Worm (Caenorhabditis elegans): Measurements from ENCODE around the gene B0507.8.

The B0507.8 gene

DNA sequence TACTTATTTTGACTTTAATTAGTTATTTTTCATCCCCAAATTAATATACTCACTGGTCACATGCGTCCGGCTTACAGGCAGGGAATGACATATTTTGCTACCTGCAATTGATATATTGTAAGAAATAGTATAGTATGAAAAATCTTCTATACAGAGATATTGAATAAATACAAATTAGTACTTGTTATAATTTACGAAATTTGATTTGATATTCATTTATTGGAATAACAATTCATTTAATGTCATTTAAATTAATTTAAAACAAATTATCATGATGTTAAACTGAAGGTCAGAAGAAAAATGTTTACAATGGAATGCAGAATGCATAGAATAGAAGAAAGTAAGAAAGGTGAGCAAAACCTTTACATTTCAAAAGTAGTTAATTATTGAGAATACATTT lies 4.1 kb downstream of the B0507.8 start, which contains the start of gene B0507.7:
TSS of gene B0507.7 (minus strand) at position 101 of the 400 bp plus-strand sequence.
- no peak for TF ChIP-seq F13C5.2 (tag; optimal IDR thresholded peaks at IDR 0.05)
- no peak for TF ChIP-seq ama-1 (optimal IDR thresholded peaks at IDR 0.05)
- no peak for TF ChIP-seq hmg-4 (GFP tag; optimal IDR thresholded peaks at IDR 0.05)
- no peak for TF ChIP-seq hnd-1 (tag; optimal IDR thresholded peaks at IDR 0.05)
- no peak for TF ChIP-seq flt-1 (GFP tag; IDR thresholded peaks at IDR 0.05)
- no peak for TF ChIP-seq pes-1 (GFP tag; IDR thresholded peaks at IDR 0.05)
- TF ChIP-seq B0310.2 (tag; optimal IDR thresholded peaks at IDR 0.05): no peak

DNA sequence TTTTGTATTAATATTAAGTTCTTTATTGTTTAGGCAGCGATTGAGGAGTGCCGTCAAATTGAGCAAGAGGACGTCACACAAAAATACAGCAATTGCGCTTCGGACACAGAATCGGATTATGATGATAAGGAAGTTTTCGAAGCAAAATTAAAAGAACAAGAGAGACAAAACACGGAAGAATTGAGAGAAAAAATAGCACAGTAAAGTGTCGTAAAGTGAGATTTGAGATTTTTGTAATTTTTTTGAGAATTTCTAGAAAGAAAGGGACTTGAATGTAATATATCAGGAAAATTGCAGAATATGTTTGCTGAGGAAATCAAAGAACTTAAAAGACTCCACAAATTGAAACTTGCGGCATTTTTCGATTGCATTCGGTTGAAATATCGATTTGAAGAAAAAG lies 8.1 kb downstream of the B0507.8 start, which contains the start of gene B0507.4:
TSS of gene B0507.4 (plus strand) at position 301 of the 400 bp plus-strand sequence.
- no peak for TF ChIP-seq tbx-37 (GFP tag; conservative IDR thresholded peaks at IDR 0.05)
- no peak for TF ChIP-seq ceh-36 (tag; optimal IDR thresholded peaks at IDR 0.05)

DNA sequence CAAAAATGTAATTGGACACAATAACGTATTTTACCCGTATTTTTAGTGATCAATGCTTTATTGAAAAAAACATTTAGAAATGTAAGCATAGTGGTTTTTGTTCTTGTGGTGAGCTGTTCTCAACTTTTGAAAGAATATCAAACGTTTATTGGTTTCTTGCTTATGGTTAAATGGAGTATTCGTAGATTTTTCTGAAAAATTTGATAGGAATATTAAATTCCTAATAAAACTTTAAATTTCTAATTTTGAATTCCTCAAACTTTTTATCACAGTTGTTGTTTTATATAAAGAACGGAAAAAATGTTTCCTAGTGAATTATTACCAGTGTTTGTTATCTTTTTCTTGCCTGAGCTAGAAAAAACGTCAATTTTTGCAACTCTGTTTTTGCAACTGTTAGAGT lies 9.4 kb downstream of the B0507.8 start, which contains the start of gene B0507.5:
TSS of gene B0507.5 (plus strand) at position 301 of the 400 bp plus-strand sequence.
- TF ChIP-seq tbx-11 (GFP tag; IDR thresholded peaks at IDR 0.05): no peak
- TF ChIP-seq tra-4 (tag; optimal IDR thresholded peaks at IDR 0.05): no peak
- TF ChIP-seq ceh-36 (tag; optimal IDR thresholded peaks at IDR 0.05): no peak
- TF ChIP-seq hmbx-1 (tag; optimal IDR thresholded peaks at IDR 0.05): no peak
- no peak for TF ChIP-seq tbx-37 (GFP tag; conservative IDR thresholded peaks at IDR 0.05)
- TF ChIP-seq ceh-13 (GFP tag; optimal IDR thresholded peaks at IDR 0.05): no peak
- no peak for TF ChIP-seq pes-1 (GFP tag; IDR thresholded peaks at IDR 0.05)
- no peak for TF ChIP-seq hnd-1 (tag; optimal IDR thresholded peaks at IDR 0.05)
- no peak for TF ChIP-seq flt-1 (GFP tag; IDR thresholded peaks at IDR 0.05)

DNA sequence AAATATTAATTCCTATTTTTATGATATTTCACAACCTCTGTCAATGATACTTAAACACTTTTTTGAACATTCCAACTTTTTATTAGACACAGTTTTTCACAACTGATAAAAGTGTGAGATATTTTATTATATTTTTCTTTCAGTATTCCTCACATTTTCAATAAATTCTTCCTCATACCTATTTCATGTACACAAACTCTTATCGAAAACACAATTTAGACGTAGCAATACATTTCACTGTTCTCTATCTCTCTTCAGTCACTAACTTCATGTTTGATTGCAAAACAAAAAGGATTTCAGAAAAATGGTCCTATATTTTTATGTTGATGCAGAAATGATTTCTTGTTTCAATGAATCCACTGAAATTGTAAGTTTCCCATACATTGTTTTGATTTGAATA lies 16.9 kb downstream of the B0507.8 start, which contains the start of gene B0507.6:
TSS of gene B0507.6 (plus strand) at position 301 of the 400 bp plus-strand sequence.
- TF ChIP-seq flt-1 (GFP tag; IDR thresholded peaks at IDR 0.05) (no peak), ceh-36 (tag; optimal IDR thresholded peaks at IDR 0.05) (no peak), B0310.2 (tag; optimal IDR thresholded peaks at IDR 0.05) (no peak), ama-1 (optimal IDR thresholded peaks at IDR 0.05) (no peak), F13C5.2 (tag; optimal IDR thresholded peaks at IDR 0.05) (no peak)

DNA sequence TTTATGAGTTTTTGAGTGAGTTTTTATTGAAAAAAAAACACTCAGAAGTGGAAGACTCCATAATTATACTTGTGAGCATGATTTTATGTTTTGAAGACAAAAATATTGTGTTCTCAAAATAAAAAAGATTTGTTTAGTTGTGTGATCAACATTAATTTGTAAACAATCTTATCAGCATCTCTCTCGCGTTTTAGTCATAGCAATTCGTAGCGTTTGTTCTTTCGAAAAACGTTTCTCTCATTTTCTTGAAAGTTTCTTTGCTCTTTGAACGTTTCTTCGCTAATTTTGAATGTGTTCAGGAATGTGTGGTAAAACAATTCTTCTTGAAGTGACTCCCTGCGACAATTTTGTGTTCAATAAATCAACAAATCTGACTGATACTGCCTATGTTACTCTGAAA lies 23.6 kb downstream of the B0507.8 start, which contains the start of gene ZC196.2:
TSS of gene ZC196.2 (plus strand) at position 301 of the 400 bp plus-strand sequence.
- TF ChIP-seq scrt-1 (GFP tag; IDR thresholded peaks at IDR 0.05): no peak

DNA sequence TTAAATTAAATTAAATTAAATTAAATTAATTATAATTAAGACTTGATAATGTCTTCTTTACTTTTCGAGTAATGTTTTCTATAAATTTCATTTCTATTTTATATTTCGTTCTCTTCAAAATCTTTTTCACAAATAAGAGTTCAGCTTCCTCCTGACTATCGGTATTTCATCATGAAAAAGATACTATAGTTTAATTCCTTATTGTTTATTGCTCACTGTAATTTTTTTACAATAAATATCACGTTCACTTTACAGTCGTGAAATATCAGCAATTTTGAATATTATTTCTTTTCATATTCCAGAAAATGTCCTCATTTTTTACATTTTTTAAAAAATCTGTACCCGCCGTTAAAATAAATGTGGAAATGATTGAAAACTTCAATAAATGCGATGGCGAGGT lies 26.4 kb downstream of the B0507.8 start, which contains the start of gene ZC196.3:
TSS of gene ZC196.3 (plus strand) at position 301 of the 400 bp plus-strand sequence.
- TF ChIP-seq aly-1 (tag; optimal IDR thresholded peaks at IDR 0.05) (no peak), sea-1 (GFP tag; conservative IDR thresholded peaks at IDR 0.05) (no peak), scrt-1 (GFP tag; IDR thresholded peaks at IDR 0.05) (no peak), tbx-37 (GFP tag; conservative IDR thresholded peaks at IDR 0.05) (no peak), hmbx-1 (tag; optimal IDR thresholded peaks at IDR 0.05) (no peak), hmg-4 (GFP tag; optimal IDR thresholded peaks at IDR 0.05) (no peak), pes-1 (GFP tag; IDR thresholded peaks at IDR 0.05) (no peak), ama-1 (optimal IDR thresholded peaks at IDR 0.05) (no peak), B0310.2 (tag; optimal IDR thresholded peaks at IDR 0.05) (no peak), tra-4 (tag; optimal IDR thresholded peaks at IDR 0.05) (no peak)

DNA sequence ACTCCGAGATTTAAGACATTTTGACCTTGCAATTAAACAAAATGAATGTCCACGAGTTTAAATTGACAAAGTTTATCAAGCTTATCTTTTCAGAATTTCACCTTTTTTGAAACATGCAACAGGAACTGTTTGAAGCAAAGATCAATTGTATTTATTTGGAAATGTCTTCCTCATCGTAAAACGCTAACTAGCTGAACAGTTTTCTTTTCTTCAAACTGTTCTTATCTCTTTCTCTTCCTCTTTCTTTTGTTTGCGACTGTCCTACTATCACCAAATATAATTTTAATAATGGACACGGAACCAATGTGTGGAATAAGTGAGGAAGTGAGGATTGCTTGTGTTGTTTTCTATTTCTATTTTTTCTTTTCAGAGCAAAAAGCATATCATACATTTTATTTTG lies 29.8 kb downstream of the B0507.8 start, which contains the start of gene ZC196.4:
TSS of gene ZC196.4 (plus strand) at position 173 of the 400 bp plus-strand sequence.
- TF ChIP-seq ets-7 (tag; optimal IDR thresholded peaks at IDR 0.05) (no peak), scrt-1 (GFP tag; IDR thresholded peaks at IDR 0.05) (no peak), tbx-37 (GFP tag; conservative IDR thresholded peaks at IDR 0.05) (no peak), pes-1 (GFP tag; IDR thresholded peaks at IDR 0.05) (no peak), aly-1 (tag; optimal IDR thresholded peaks at IDR 0.05) (no peak), hmg-4 (GFP tag; optimal IDR thresholded peaks at IDR 0.05) (no peak), tra-4 (tag; optimal IDR thresholded peaks at IDR 0.05) (no peak), hnd-1 (tag; optimal IDR thresholded peaks at IDR 0.05) (no peak), B0310.2 (tag; optimal IDR thresholded peaks at IDR 0.05) (no peak), F13C5.2 (tag; optimal IDR thresholded peaks at IDR 0.05) (no peak), ceh-13 (GFP tag; optimal IDR thresholded peaks at IDR 0.05) (no peak), ama-1 (optimal IDR thresholded peaks at IDR 0.05) (no peak), flt-1 (GFP tag; IDR thresholded peaks at IDR 0.05) (no peak), tbx-11 (GFP tag; IDR thresholded peaks at IDR 0.05) (no peak), hmbx-1 (tag; optimal IDR thresholded peaks at IDR 0.05) (no peak)

DNA sequence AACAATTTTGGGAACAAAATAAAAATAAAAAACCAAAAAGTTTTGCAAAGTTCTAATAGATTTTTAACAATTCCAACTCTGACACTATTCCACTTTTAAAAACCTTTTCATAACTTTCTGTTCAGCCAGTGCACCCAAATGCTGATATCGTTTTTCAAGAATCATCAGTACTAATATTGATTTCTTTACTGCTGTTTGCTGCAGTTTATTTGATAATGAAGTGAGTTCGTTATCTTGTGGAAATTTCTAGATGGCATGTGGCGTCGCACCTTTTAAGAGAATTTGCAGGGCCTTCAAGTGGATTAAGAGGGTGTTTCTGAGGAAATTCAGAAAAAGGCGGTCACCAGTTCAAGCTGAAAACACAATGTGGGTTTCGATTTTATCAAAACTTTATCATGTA lies 31.8 kb downstream of the B0507.8 start:
- TF ChIP-seq pes-1 (GFP tag; IDR thresholded peaks at IDR 0.05) (no peak), ceh-36 (tag; optimal IDR thresholded peaks at IDR 0.05) (no peak), sea-1 (GFP tag; conservative IDR thresholded peaks at IDR 0.05) (no peak), tbx-11 (GFP tag; IDR thresholded peaks at IDR 0.05) (no peak), tra-4 (tag; optimal IDR thresholded peaks at IDR 0.05) (no peak), ama-1 (optimal IDR thresholded peaks at IDR 0.05) (no peak), scrt-1 (GFP tag; IDR thresholded peaks at IDR 0.05) (no peak), aly-1 (tag; optimal IDR thresholded peaks at IDR 0.05) (no peak), hmbx-1 (tag; optimal IDR thresholded peaks at IDR 0.05) (no peak), hnd-1 (tag; optimal IDR thresholded peaks at IDR 0.05) (no peak), ets-7 (tag; optimal IDR thresholded peaks at IDR 0.05) (no peak), F13C5.2 (tag; optimal IDR thresholded peaks at IDR 0.05) (no peak), tbx-37 (GFP tag; conservative IDR thresholded peaks at IDR 0.05) (no peak), hmg-4 (GFP tag; optimal IDR thresholded peaks at IDR 0.05) (no peak)

DNA sequence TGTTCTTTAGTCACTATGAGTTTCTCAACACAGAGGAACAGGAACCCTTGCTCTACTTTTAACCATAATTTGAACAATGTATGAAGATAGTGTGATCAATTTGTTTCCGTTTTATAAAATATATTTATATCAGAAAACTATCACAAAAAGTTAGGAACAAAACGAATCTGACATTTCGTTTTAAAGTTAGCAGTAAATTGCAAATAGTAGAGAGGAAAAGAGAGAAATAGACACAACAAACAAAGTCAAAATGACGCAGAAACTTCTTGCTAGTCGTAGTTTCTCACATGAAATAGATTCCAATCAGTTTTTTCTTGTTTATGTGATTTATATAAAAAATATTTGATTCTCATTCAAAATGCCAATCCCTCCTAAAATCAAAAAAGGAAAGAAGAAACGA lies 33.7 kb downstream of the B0507.8 start, which contains the start of gene ZC196.5:
TSS of gene ZC196.5 (plus strand) at position 301 of the 400 bp plus-strand sequence.
- TF ChIP-seq F13C5.2 (tag; optimal IDR thresholded peaks at IDR 0.05) (no peak), hmbx-1 (tag; optimal IDR thresholded peaks at IDR 0.05) (no peak), pes-1 (GFP tag; IDR thresholded peaks at IDR 0.05) (no peak), B0310.2 (tag; optimal IDR thresholded peaks at IDR 0.05) (no peak)

All from whole organism, early embryonic.